Worm (Caenorhabditis elegans): ENCODE data around the gene T21D12.14.

The T21D12.14 gene

ce11 chrIV:244278-244677 lies 43.6 kb downstream of the T21D12.14 start:
- TF ChIP-seq ZK546.5 (tag; optimal IDR thresholded peaks at IDR 0.05) = no peak
- TF ChIP-seq snpc-4 (tag; optimal IDR thresholded peaks at IDR 0.05) = no peak
- TF ChIP-seq aly-2 (tag; optimal IDR thresholded peaks at IDR 0.05) = no peak

- no peak for TF ChIP-seq ZK546.5 (tag; optimal IDR thresholded peaks at IDR 0.05)
- TF ChIP-seq nhr-21 (tag; optimal IDR thresholded peaks at IDR 0.05) = no peak
- TF ChIP-seq R02D3.7 (tag; optimal IDR thresholded peaks at IDR 0.05) = peak; percentile 81
- TF ChIP-seq gmeb-1 (tag; optimal IDR thresholded peaks at IDR 0.05) = peak; percentile 61
- no peak for TF ChIP-seq ceh-82 (tag; optimal IDR thresholded peaks at IDR 0.05)
- no peak for TF ChIP-seq ceh-16 (tag; optimal IDR thresholded peaks at IDR 0.05)
- TF ChIP-seq crh-2 (tag; optimal IDR thresholded peaks at IDR 0.05) = peak; percentile 11
- TF ChIP-seq mbf-1 (tag; optimal IDR thresholded peaks at IDR 0.05) = no peak
- no peak for TF ChIP-seq nhr-6 (tag; optimal IDR thresholded peaks at IDR 0.05)
- no peak for TF ChIP-seq lin-11 (tag; optimal IDR thresholded peaks at IDR 0.05)
- TF ChIP-seq mab-5 (tag; optimal IDR thresholded peaks at IDR 0.05) = no peak
- TF ChIP-seq blmp-1 (tag; optimal IDR thresholded peaks at IDR 0.05; ENCODE audit: insufficient read depth) = no peak
- no peak for TF ChIP-seq zag-1 (tag; optimal IDR thresholded peaks at IDR 0.05)
- no peak for TF ChIP-seq Y55F3AM.14 (GFP tag; optimal IDR thresholded peaks at IDR 0.05)
- no peak for TF ChIP-seq skn-1 (tag; optimal IDR thresholded peaks at IDR 0.05)
- no peak for TF ChIP-seq ama-1 (optimal IDR thresholded peaks at IDR 0.05)
- TF ChIP-seq fos-1 (tag; optimal IDR thresholded peaks at IDR 0.05) = no peak
- no peak for TF ChIP-seq snpc-4 (tag; optimal IDR thresholded peaks at IDR 0.05)
- no peak for TF ChIP-seq sma-9 (GFP tag; optimal IDR thresholded peaks at IDR 0.05)
- TF ChIP-seq sma-9 (tag; optimal IDR thresholded peaks at IDR 0.05) = no peak
- peak; percentile 58 for TF ChIP-seq C34F6.9 (tag; optimal IDR thresholded peaks at IDR 0.05)
- peak; percentile 21 for TF ChIP-seq lin-13 (GFP tag; optimal IDR thresholded peaks at IDR 0.05)
- no peak for TF ChIP-seq egl-27 (tag; optimal IDR thresholded peaks at IDR 0.05)
- TF ChIP-seq nhr-23 (tag; optimal IDR thresholded peaks at IDR 0.05) = no peak
- TF ChIP-seq mdl-1 (tag; optimal IDR thresholded peaks at IDR 0.05) = no peak
- no peak for TF ChIP-seq lin-39 (tag; optimal IDR thresholded peaks at IDR 0.05)
- TF ChIP-seq nhr-77 (tag; optimal IDR thresholded peaks at IDR 0.05) = no peak
- TF ChIP-seq lsy-2 (tag; optimal IDR thresholded peaks at IDR 0.05) = peak in 1 of 2 experiments; percentile 68
- TF ChIP-seq aly-2 (tag; optimal IDR thresholded peaks at IDR 0.05) = no peak
- peak; percentile 76 for TF ChIP-seq unc-55 (GFP tag; optimal IDR thresholded peaks at IDR 0.05)
- no peak for TF ChIP-seq nhr-237 (tag; optimal IDR thresholded peaks at IDR 0.05)
- no peak for TF ChIP-seq F13H6.1 (tag; optimal IDR thresholded peaks at IDR 0.05)
- no peak for TF ChIP-seq elt-3 (tag; optimal IDR thresholded peaks at IDR 0.05)
- peak; percentile 51 for TF ChIP-seq nhr-129 (tag; optimal IDR thresholded peaks at IDR 0.05)
- no peak for TF ChIP-seq dmd-4 (tag; optimal IDR thresholded peaks at IDR 0.05)
- TF ChIP-seq ztf-4 (tag; optimal IDR thresholded peaks at IDR 0.05) = no peak
- TF ChIP-seq peb-1 (tag; optimal IDR thresholded peaks at IDR 0.05) = no peak
- TF ChIP-seq nhr-12 (tag; optimal IDR thresholded peaks at IDR 0.05) = no peak
- TF ChIP-seq alr-1 (tag; optimal IDR thresholded peaks at IDR 0.05) = no peak
- TF ChIP-seq nhr-25 (tag; optimal IDR thresholded peaks at IDR 0.05) = no peak
- no peak for TF ChIP-seq unc-39 (tag; optimal IDR thresholded peaks at IDR 0.05)
- no peak for TF ChIP-seq nhr-10 (tag; optimal IDR thresholded peaks at IDR 0.05)
- no peak for TF ChIP-seq ztf-1 (GFP tag; conservative IDR thresholded peaks at IDR 0.05)
- peak; percentile 24 for TF ChIP-seq sma-3 (GFP tag; optimal IDR thresholded peaks at IDR 0.05)
- no peak for TF ChIP-seq nhr-11 (tag; optimal IDR thresholded peaks at IDR 0.05)
- no peak for TF ChIP-seq ztf-11 (tag; optimal IDR thresholded peaks at IDR 0.05)
- no peak for TF ChIP-seq elt-1 (tag; optimal IDR thresholded peaks at IDR 0.05)
- TF ChIP-seq sem-4 (tag; optimal IDR thresholded peaks at IDR 0.05) = no peak
Observed at ce11 chrIV:240257-240754, 47.6 kb downstream of the T21D12.14 start, which contains the start of the genes fnta-1 and cogc-8. TSS of gene fnta-1 (minus strand) at chrIV:240307. TSS of gene cogc-8 (plus strand) at chrIV:240451.

Measured in whole organism, L2 larva.